Worm (Caenorhabditis elegans) whole organism, young adult: ENCODE measurements around the gene Y47G7B.2.
"Not testable (repeated sequence)": the region's sequence is repeated elsewhere in the genome, so short reads cannot be mapped to it uniquely, and the experiment has no call there.

Source experiments
- B0035.1 ChIP-seq: sonication (generic microtip); optimal IDR thresholded peaks from 2 replicates; lab custom pipeline; 2016; ENCODE audit warnings: missing genetic modification characterization, mild to moderate bottlenecking, missing compliant biosample characterization, missing genotype, missing genetic modification reagents
- B0336.3 ChIP-seq: fragments of 200-800 bp; sonication (Bioruptor generic); IDR thresholded peaks from 2 replicates; pipeline ENCODE4 v1.3.6; 2022; ENCODE audit warnings: missing genetic modification characterization, missing compliant biosample characterization
- C06A6.2 ChIP-seq: fragments of 200-800 bp; sonication (Bioruptor generic); conservative IDR thresholded peaks from 2 replicates; pipeline ENCODE4 v1.3.6; 2022; ENCODE audit warnings: missing genetic modification characterization, missing compliant biosample characterization
- F22D6.2 ChIP-seq: sonication (generic microtip); optimal IDR thresholded peaks from 2 replicates; lab custom pipeline; 2016; ENCODE audit warnings: mild to moderate bottlenecking, missing genetic modification characterization, missing compliant biosample characterization
- F23B12.7 ChIP-seq: sonication (generic microtip); optimal IDR thresholded peaks from 2 replicates; lab custom pipeline; 2017; ENCODE audit warnings: missing genetic modification characterization, mild to moderate bottlenecking, missing compliant biosample characterization, antibody characterized with exemption, moderate library complexity; ENCODE audit not compliant: insufficient read depth
- F39B2.1 ChIP-seq: fragments of 200-800 bp; sonication (Bioruptor generic); IDR thresholded peaks from 2 replicates; pipeline ENCODE4 v1.3.6; 2022; ENCODE audit warnings: missing genetic modification reagents, missing genetic modification characterization, missing compliant biosample characterization
- F55B11.4 ChIP-seq: sonication (generic microtip); optimal IDR thresholded peaks from 2 replicates; lab custom pipeline; 2016; ENCODE audit warnings: missing compliant biosample characterization, missing genetic modification characterization, borderline replicate concordance; ENCODE audit not compliant: insufficient read depth
- Y56A3A.18 ChIP-seq: fragments of 200-800 bp; sonication (Bioruptor generic); IDR thresholded peaks from 2 replicates; pipeline ENCODE4 v1.3.6; 2022; ENCODE audit warnings: missing genetic modification reagents, missing genetic modification characterization, missing compliant biosample characterization
- ZK185.1 ChIP-seq: sonication (generic microtip); optimal IDR thresholded peaks from 2 replicates; lab custom pipeline; 2016; ENCODE audit warnings: mild to moderate bottlenecking, missing genetic modification characterization, missing compliant biosample characterization; ENCODE audit not compliant: poor library complexity, severe bottlenecking
- aptf-3 ChIP-seq: fragments of 200-800 bp; sonication (Bioruptor generic); IDR thresholded peaks from 2 replicates; pipeline ENCODE4 v1.3.6; 2022; ENCODE audit warnings: missing genetic modification characterization, missing compliant biosample characterization
- atf-7 ChIP-seq: sonication (generic microtip); optimal IDR thresholded peaks from 2 replicates; lab custom pipeline; 2017; ENCODE audit warnings: mild to moderate bottlenecking, missing genetic modification characterization, missing compliant biosample characterization
- athp-1 ChIP-seq: sonication (generic microtip); optimal IDR thresholded peaks from 2 replicates; lab custom pipeline; 2017; ENCODE audit warnings: mild to moderate bottlenecking, missing genetic modification characterization, missing compliant biosample characterization
- attf-3 ChIP-seq: fragments of 200-800 bp; sonication (Bioruptor generic); conservative IDR thresholded peaks from 2 replicates; pipeline ENCODE4 v1.3.6; 2022; ENCODE audit warnings: missing genetic modification reagents, missing genetic modification characterization, missing compliant biosample characterization
- bed-1 ChIP-seq: fragments of 200-800 bp; sonication (Bioruptor generic); IDR thresholded peaks from 2 replicates; pipeline ENCODE4 v1.3.6; 2022; ENCODE audit warnings: missing genetic modification reagents, missing genetic modification characterization, missing compliant biosample characterization
- ceh-58 ChIP-seq: fragments of 200-800 bp; sonication (Bioruptor generic); IDR thresholded peaks from 2 replicates; pipeline ENCODE4 v1.3.6; 2022; ENCODE audit warnings: missing genetic modification characterization, missing compliant biosample characterization
- chd-7 ChIP-seq: sonication (generic microtip); optimal IDR thresholded peaks from 2 replicates; lab custom pipeline; 2016; ENCODE audit warnings: mild to moderate bottlenecking, missing genetic modification characterization, moderate library complexity, missing compliant biosample characterization
- die-1 ChIP-seq: sonication (generic microtip); optimal IDR thresholded peaks from 2 replicates; lab custom pipeline; 2016; ENCODE audit warnings: missing genotype, mild to moderate bottlenecking, missing genetic modification characterization, missing compliant biosample characterization
- dox-1 ChIP-seq: fragments of 200-800 bp; sonication (Bioruptor generic); IDR thresholded peaks from 2 replicates; pipeline ENCODE4 v1.3.6; 2022; ENCODE audit warnings: missing genetic modification reagents, missing genetic modification characterization, missing compliant biosample characterization
- dpl-1 ChIP-seq: fragments of 150-350 bp; optimal IDR thresholded peaks from 2 replicates; lab custom pipeline; 2014; ENCODE audit warnings: missing biosample characterization, missing genetic modification reagents, missing genetic modification characterization
- egrh-3 ChIP-seq: fragments of 200-800 bp; sonication (Bioruptor generic); IDR thresholded peaks from 2 replicates; pipeline ENCODE4 v1.3.6; 2022; ENCODE audit warnings: missing genetic modification reagents, missing genetic modification characterization, missing compliant biosample characterization
- fkh-3 ChIP-seq: sonication (generic microtip); optimal IDR thresholded peaks from 2 replicates; lab custom pipeline; 2016; ENCODE audit warnings: mild to moderate bottlenecking, missing genetic modification characterization, missing compliant biosample characterization
- hlh-12 ChIP-seq: sonication (generic microtip); optimal IDR thresholded peaks from 2 replicates; lab custom pipeline; 2016; ENCODE audit warnings: missing genetic modification characterization, missing compliant biosample characterization
- hsf-1 ChIP-seq: fragments of 200-800 bp; sonication (Bioruptor generic); IDR thresholded peaks from 2 replicates; pipeline ENCODE4 v1.3.6; 2022; ENCODE audit warnings: missing genetic modification reagents, missing genetic modification characterization, missing compliant biosample characterization
- lin-54 ChIP-seq: fragments of 200-800 bp; sonication (Bioruptor generic); optimal IDR thresholded peaks from 2 replicates; lab custom pipeline; 2018; ENCODE audit warnings: mild to moderate bottlenecking, missing genetic modification characterization, missing compliant biosample characterization
- lir-1 ChIP-seq: fragments of 200-800 bp; sonication (Bioruptor generic); conservative IDR thresholded peaks from 2 replicates; pipeline ENCODE4 v1.3.6; 2022; ENCODE audit warnings: missing genetic modification reagents, missing genetic modification characterization, missing compliant biosample characterization
- lsl-1 ChIP-seq: fragments of 200-800 bp; sonication (Bioruptor generic); optimal IDR thresholded peaks from 2 replicates; lab custom pipeline; 2018; ENCODE audit warnings: mild to moderate bottlenecking, missing genetic modification characterization, moderate library complexity, missing compliant biosample characterization
- mes-4 ChIP-seq: sonication (generic microtip); optimal IDR thresholded peaks from 2 replicates; lab custom pipeline; 2016; ENCODE audit warnings: missing genotype, missing genetic modification characterization, missing compliant biosample characterization
- nfya-1 ChIP-seq: sonication (generic microtip); optimal IDR thresholded peaks from 2 replicates; lab custom pipeline; 2017; ENCODE audit warnings: antibody characterized with exemption, missing compliant biosample characterization, missing genetic modification characterization, borderline replicate concordance; ENCODE audit not compliant: insufficient read depth
- nfya-2 ChIP-seq: fragments of 200-800 bp; sonication (Bioruptor generic); IDR thresholded peaks from 2 replicates; pipeline ENCODE4 v1.3.6; 2022; ENCODE audit warnings: missing genetic modification reagents, missing genetic modification characterization, missing compliant biosample characterization
- nhr-90 ChIP-seq: sonication (generic microtip); optimal IDR thresholded peaks from 2 replicates; lab custom pipeline; 2016; ENCODE audit warnings: missing genotype, mild to moderate bottlenecking, missing genetic modification characterization, missing compliant biosample characterization
- pha-4 ChIP-seq: fragments of 150-350 bp; sonication (generic microtip); optimal IDR thresholded peaks from 2 replicates; lab custom pipeline; 2014; ENCODE audit warnings: missing biosample characterization, missing genetic modification reagents, missing genetic modification characterization
- rcor-1 ChIP-seq: fragments of 200-800 bp; sonication (Bioruptor generic); IDR thresholded peaks from 2 replicates; pipeline ENCODE4 v1.3.6; 2022; ENCODE audit warnings: missing genetic modification reagents, missing genetic modification characterization, missing compliant biosample characterization
- sea-2 ChIP-seq: fragments of 200-800 bp; sonication (Bioruptor generic); IDR thresholded peaks from 2 replicates; pipeline ENCODE4 v1.3.6; 2022; ENCODE audit warnings: missing genetic modification characterization, missing compliant biosample characterization
- somi-1 ChIP-seq: fragments of 200-800 bp; sonication (Bioruptor generic); optimal IDR thresholded peaks from 2 replicates; lab custom pipeline; 2018; ENCODE audit warnings: mild to moderate bottlenecking, missing genetic modification characterization, missing compliant biosample characterization
- sptf-2 ChIP-seq: fragments of 200-800 bp; sonication (Bioruptor generic); optimal IDR thresholded peaks from 2 replicates; lab custom pipeline; 2018; ENCODE audit warnings: mild to moderate bottlenecking, missing genetic modification characterization, missing compliant biosample characterization
- tbp1 ChIP-seq: fragments of 200-800 bp; sonication (Bioruptor generic); optimal IDR thresholded peaks from 2 replicates; lab custom pipeline; 2018; ENCODE audit warnings: mild to moderate bottlenecking, missing genetic modification characterization, missing compliant biosample characterization
- ztf-25 ChIP-seq: fragments of 200-800 bp; sonication (Bioruptor generic); IDR thresholded peaks from 2 replicates; pipeline ENCODE4 v1.3.6; 2022; ENCODE audit warnings: missing genetic modification reagents, missing genetic modification characterization, missing compliant biosample characterization

Gene Y47G7B.2

ce11 chrII:2673534-2673933, 34.3 kb downstream of the Y47G7B.2 start, which contains the start of the genes F22E5.20 and F22E5.1:
Gene F22E5.20, minus strand, starts transcription at chrII:2673634.
Gene F22E5.1, plus strand, starts transcription at chrII:2673775.
- not testable (repeated sequence) for TF ChIP-seq pha-4 (tag; lab: Kevin White, UChicago); ceh-58 (GFP tag; lab: Robert Waterston, UW); chd-7 (tag; lab: Kevin White, UChicago)
- TF ChIP-seq, all 124 proteins: peak for 0; not testable (repeated sequence) for 124

DNA sequence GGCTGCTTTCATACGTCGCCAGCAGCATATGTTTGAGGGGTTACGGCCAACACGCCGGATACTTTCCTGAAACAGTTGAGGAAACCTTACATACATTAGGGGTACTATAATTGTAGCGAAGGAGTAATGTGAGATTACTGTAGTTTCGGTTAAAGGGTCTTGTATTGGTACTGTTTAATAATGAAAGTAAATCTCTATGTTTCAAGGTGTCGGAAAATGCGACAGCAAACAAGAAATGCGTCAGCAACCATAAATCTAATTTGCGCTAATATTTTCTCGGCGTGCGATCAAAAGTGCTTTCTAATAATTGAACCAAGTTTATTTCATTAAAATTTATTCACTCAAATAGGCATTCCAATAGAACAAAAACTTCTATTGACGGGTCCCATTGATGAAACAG, 35.5 kb downstream of the Y47G7B.2 start, which contains the start of gene sri-57:
Gene sri-57 (minus strand): TSS at position 101 of the 400 bp plus-strand sequence.
- TF ChIP-seq ztf-25 (GFP tag; lab: Robert Waterston, UW); Y56A3A.18 (GFP tag; lab: Robert Waterston, UW); lsl-1: not testable (repeated sequence)

ce11 chrII:2665606-2666005, 42.2 kb downstream of the Y47G7B.2 start, which contains the start of gene F22E5.22:
Gene F22E5.22, plus strand, starts transcription at chrII:2665906.
- TF ChIP-seq nfya-1 (tag; lab: Kevin White, UChicago): no peak
- TF ChIP-seq ceh-58 (GFP tag; lab: Robert Waterston, UW): no peak
- TF ChIP-seq hsf-1 (GFP tag; lab: Robert Waterston, UW): no peak
- no peak for TF ChIP-seq athp-1
- no peak for TF ChIP-seq mes-4 (tag; lab: Kevin White, UChicago)
- no peak for TF ChIP-seq dpl-1 (GFP tag; lab: Kevin White, UChicago)
- TF ChIP-seq F22D6.2 (tag; lab: Kevin White, UChicago): no peak
- no peak for TF ChIP-seq F23B12.7 (tag; lab: Kevin White, UChicago)
- TF ChIP-seq rcor-1 (GFP tag; lab: Robert Waterston, UW): no peak
- TF ChIP-seq dox-1 (GFP tag; lab: Robert Waterston, UW): no peak
- TF ChIP-seq sptf-2 (GFP tag; lab: Kevin White, UChicago): no peak
- TF ChIP-seq nhr-90: no peak
- TF ChIP-seq atf-7: no peak
- no peak for TF ChIP-seq lir-1 (GFP tag; lab: Robert Waterston, UW)

- not testable (repeated sequence) for TF ChIP-seq sea-2 (GFP tag; lab: Robert Waterston, UW); hlh-12 (tag; lab: Kevin White, UChicago); F55B11.4 (tag; lab: Kevin White, UChicago)
These were observed 42.7 kb downstream of the Y47G7B.2 start, which contains the start of gene F22E5.2 for ce11 chrII:2665081-2665480. Gene F22E5.2, plus strand, starts transcription at chrII:2665381.

DNA sequence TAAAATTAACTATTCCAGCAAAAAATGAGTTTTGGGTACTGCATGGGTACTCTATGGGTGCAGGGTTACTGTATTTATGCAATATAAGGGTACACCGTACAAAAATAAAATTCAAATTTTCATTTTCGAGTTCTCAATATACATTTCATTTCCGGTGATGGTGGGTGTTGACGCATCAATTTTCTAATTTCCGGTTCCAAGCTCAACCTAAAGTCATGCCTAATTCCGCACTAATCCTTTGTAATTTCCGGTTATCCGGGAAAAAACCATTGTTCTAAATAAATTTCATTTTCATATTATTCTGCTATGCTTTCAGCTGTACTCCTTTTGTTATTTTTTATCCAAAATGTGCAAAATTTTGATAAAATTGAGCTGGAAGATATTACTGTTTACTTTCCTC, 48.5 kb downstream of the Y47G7B.2 start, which contains the start of gene gcy-21:
Gene gcy-21 (plus strand): TSS at position 301 of the 400 bp plus-strand sequence.
- TF ChIP-seq F39B2.1 (GFP tag; lab: Robert Waterston, UW): no peak
- TF ChIP-seq athp-1: no peak
- TF ChIP-seq lir-1 (GFP tag; lab: Robert Waterston, UW): no peak
- no peak for TF ChIP-seq C06A6.2
- TF ChIP-seq nhr-90: no peak
- TF ChIP-seq tbp1 (GFP tag; lab: Kevin White, UChicago): no peak
- TF ChIP-seq attf-3 (GFP tag; lab: Robert Waterston, UW): no peak
- TF ChIP-seq egrh-3: no peak
- no peak for TF ChIP-seq B0035.1
- no peak for TF ChIP-seq B0336.3
- no peak for TF ChIP-seq ZK185.1
- TF ChIP-seq nfya-2: no peak
- no peak for TF ChIP-seq bed-1 (GFP tag; lab: Robert Waterston, UW)
- TF ChIP-seq somi-1 (GFP tag; lab: Kevin White, UChicago): no peak
- TF ChIP-seq die-1 (tag; lab: Kevin White, UChicago): no peak
- no peak for TF ChIP-seq fkh-3
- TF ChIP-seq aptf-3 (GFP tag; lab: Robert Waterston, UW): no peak
- no peak for TF ChIP-seq lin-54
